Fruit fly (Drosophila melanogaster): ENCODE data around the gene Ptth.

dm6 chr2L:542338-542967 lies 34.2 kb downstream of the Ptth start, which contains the start of gene lwr:
- no peak for TF ChIP-seq gl (tag; optimal IDR thresholded peaks at IDR 0.05)
- no peak for TF ChIP-seq CG17806 (tag; optimal IDR thresholded peaks at IDR 0.05)
- TF ChIP-seq Pif1B (GFP tag; optimal IDR thresholded peaks at IDR 0.05), result no peak
- TF ChIP-seq CG4496 (GFP tag; IDR thresholded peaks at IDR 0.05), result no peak

Data from whole organism, pupa.